Worm (Caenorhabditis elegans) whole organism, L4/young adult: ENCODE data around the gene srd-68.

ENCODE experiments used
- W03F9.2 ChIP-seq: fragments of 150-350 bp; optimal IDR thresholded peaks from 2 replicates; lab custom pipeline; 2014; ENCODE audit warnings: missing biosample characterization, missing genetic modification characterization
- dao-5 ChIP-seq: sonication (generic microtip); optimal IDR thresholded peaks from 2 replicates; lab custom pipeline; 2016; ENCODE audit warnings: missing genotype, missing genetic modification characterization, moderate library complexity, missing compliant biosample characterization
- him-1 ChIP-seq: sonication (generic microtip); optimal IDR thresholded peaks from 2 replicates; lab custom pipeline; 2016; ENCODE audit warnings: missing genotype, missing genetic modification reagents, missing genetic modification characterization, missing compliant biosample characterization

Gene srd-68

ce11 chrV:16904612-16905011, 2.0 kb upstream of the srd-68 start, which contains the start of gene nhr-262:
Gene nhr-262, plus strand, starts transcription at chrV:16904912.
- TF ChIP-seq him-1 (tag; lab: Kevin White, UChicago) (no peak), W03F9.2 (tag; lab: Kevin White, UChicago) (no peak), dao-5 (tag; lab: Kevin White, UChicago) (no peak)

- TF ChIP-seq W03F9.2 (tag; lab: Kevin White, UChicago) (no peak), him-1 (tag; lab: Kevin White, UChicago) (no peak), dao-5 (tag; lab: Kevin White, UChicago) (no peak)
Measured at ce11 chrV:16899355-16899754, 3.3 kb downstream of the srd-68 start, which contains the start of gene fbxa-45. Gene fbxa-45, minus strand, starts transcription at chrV:16899455.

- TF ChIP-seq him-1 (tag; lab: Kevin White, UChicago) (no peak), W03F9.2 (tag; lab: Kevin White, UChicago) (no peak), dao-5 (tag; lab: Kevin White, UChicago) (no peak)
Measured at ce11 chrV:16893440-16893839, 9.2 kb downstream of the srd-68 start, which contains the start of gene F09C6.15. Gene F09C6.15, plus strand, starts transcription at chrV:16893740.

- TF ChIP-seq dao-5 (tag; lab: Kevin White, UChicago): no peak
- no peak for TF ChIP-seq W03F9.2 (tag; lab: Kevin White, UChicago)
- no peak for TF ChIP-seq him-1 (tag; lab: Kevin White, UChicago)
Measured at ce11 chrV:16888788-16889325, 13.8 kb downstream of the srd-68 start, which contains the start of the genes ifas-2 and fbxa-44. Gene ifas-2, minus strand, starts transcription at chrV:16888888. Gene fbxa-44, plus strand, starts transcription at chrV:16889275.

- TF ChIP-seq him-1 (tag; lab: Kevin White, UChicago) (no peak), W03F9.2 (tag; lab: Kevin White, UChicago) (no peak), dao-5 (tag; lab: Kevin White, UChicago) (no peak)
Measured at ce11 chrV:16884744-16885143, 17.9 kb downstream of the srd-68 start, which contains the start of gene F09C6.13. Gene F09C6.13, plus strand, starts transcription at chrV:16885044.

- TF ChIP-seq dao-5 (tag; lab: Kevin White, UChicago) (no peak), W03F9.2 (tag; lab: Kevin White, UChicago) (no peak), him-1 (tag; lab: Kevin White, UChicago) (no peak)
Measured at ce11 chrV:16882260-16882918, 20.2 kb downstream of the srd-68 start, which contains the start of the genes F09C6.11 and F09C6.12. Gene F09C6.11, minus strand, starts transcription at chrV:16882310. Gene F09C6.12, plus strand, starts transcription at chrV:16882868.

ce11 chrV:16880679-16881078, 21.9 kb downstream of the srd-68 start, which contains the start of gene F09C6.14:
Gene F09C6.14, plus strand, starts transcription at chrV:16880979.
- no peak for TF ChIP-seq dao-5 (tag; lab: Kevin White, UChicago)
- no peak for TF ChIP-seq him-1 (tag; lab: Kevin White, UChicago)

- TF ChIP-seq dao-5 (tag; lab: Kevin White, UChicago) (no peak), him-1 (tag; lab: Kevin White, UChicago) (no peak), W03F9.2 (tag; lab: Kevin White, UChicago) (no peak)
Measured at ce11 chrV:16880054-16880453, 22.6 kb downstream of the srd-68 start, which contains the start of gene F09C6.3. Gene F09C6.3, minus strand, starts transcription at chrV:16880154.

ce11 chrV:16879532-16879931, 23.1 kb downstream of the srd-68 start:
- TF ChIP-seq W03F9.2 (tag; lab: Kevin White, UChicago) (no peak), dao-5 (tag; lab: Kevin White, UChicago) (no peak), him-1 (tag; lab: Kevin White, UChicago) (no peak)

ce11 chrV:16874966-16875365, 27.7 kb downstream of the srd-68 start, which contains the start of gene F49A5.10:
Gene F49A5.10, plus strand, starts transcription at chrV:16875266.
- TF ChIP-seq him-1 (tag; lab: Kevin White, UChicago) (no peak), dao-5 (tag; lab: Kevin White, UChicago) (no peak), W03F9.2 (tag; lab: Kevin White, UChicago) (no peak)

ce11 chrV:16873642-16874041, 29.0 kb downstream of the srd-68 start, which contains the start of gene srw-23:
Gene srw-23, plus strand, starts transcription at chrV:16873942.
- TF ChIP-seq W03F9.2 (tag; lab: Kevin White, UChicago): no peak
- no peak for TF ChIP-seq dao-5 (tag; lab: Kevin White, UChicago)
- TF ChIP-seq him-1 (tag; lab: Kevin White, UChicago): no peak

- TF ChIP-seq him-1 (tag; lab: Kevin White, UChicago) (no peak), W03F9.2 (tag; lab: Kevin White, UChicago) (no peak), dao-5 (tag; lab: Kevin White, UChicago) (no peak)
Measured at ce11 chrV:16871387-16871786, 31.2 kb downstream of the srd-68 start, which contains the start of gene thn-4. Gene thn-4, minus strand, starts transcription at chrV:16871487.

ce11 chrV:16869740-16870139, 32.9 kb downstream of the srd-68 start, which contains the start of gene clec-33:
Gene clec-33, minus strand, starts transcription at chrV:16869840.
- TF ChIP-seq W03F9.2 (tag; lab: Kevin White, UChicago): no peak
- TF ChIP-seq dao-5 (tag; lab: Kevin White, UChicago): no peak
- TF ChIP-seq him-1 (tag; lab: Kevin White, UChicago): no peak
